Fruit fly (Drosophila melanogaster) whole organism: ENCODE results near the gene Hsp60A.

Experiments used
- CG8478 ChIP-seq: fragments of >200 bp; optimal IDR thresholded peaks from 2 replicates; lab custom pipeline; 2018; ENCODE audit warnings: inconsistent platforms
- Dll ChIP-seq: fragments of >200 bp; optimal IDR thresholded peaks from 2 replicates; lab custom pipeline; 2017

- TF ChIP-seq Dll (no peak), CG8478 (lab: Kevin White, UChicago) (no peak)
These were observed 36.3 kb downstream of the Hsp60A start for dm6 chrX:11144575-11144974.
